Fruit fly (Drosophila melanogaster) whole organism, embryonic: ENCODE data around the gene CG15818.
A peak's percentile ranks its signal among the peaks of the same experiment; 100 is the strongest.

Experiments used
- Ada2b ChIP-seq: fragments of 200-800 bp; sonication (Bioruptor generic); IDR thresholded peaks from 2 replicates; pipeline ENCODE4 v1.3.6; 2022; ENCODE audit warnings: missing biosample characterization, missing genetic modification characterization
- Antp ChIP-seq: fragments of 200-800 bp; sonication (Bioruptor generic); optimal IDR thresholded peaks from 3 replicates; lab custom pipeline; 2016; ENCODE audit warnings: missing biosample characterization, missing genetic modification characterization
- Atf6 ChIP-seq: fragments of 200-800 bp; sonication (Bioruptor generic); IDR thresholded peaks from 2 replicates; pipeline ENCODE4 v1.3.6; 2022; ENCODE audit warnings: missing biosample characterization, missing genetic modification characterization
- CG10209 ChIP-seq: fragments of 200-800 bp; sonication (Bioruptor generic); optimal IDR thresholded peaks from 3 replicates; lab custom pipeline; 2017; ENCODE audit warnings: missing biosample characterization, mild to moderate bottlenecking, missing genetic modification characterization, missing genetic modification reagents
- CG11723 ChIP-seq: fragments of 200-800 bp; sonication (Bioruptor generic); optimal IDR thresholded peaks from 2 replicates; lab custom pipeline; 2017; ENCODE audit warnings: missing biosample characterization, mild to moderate bottlenecking, missing genetic modification characterization
- CG12071 ChIP-seq: fragments of 200-800 bp; sonication (Bioruptor generic); optimal IDR thresholded peaks from 3 replicates; lab custom pipeline; 2018; ENCODE audit warnings: missing biosample characterization, mild to moderate bottlenecking, missing genetic modification characterization
- CG2120 ChIP-seq: fragments of 200-800 bp; sonication (Bioruptor generic); optimal IDR thresholded peaks from 3 replicates; lab custom pipeline; 2016; ENCODE audit warnings: missing biosample characterization, missing genetic modification characterization
- CG2129 ChIP-seq: fragments of 200-800 bp; sonication (Bioruptor generic); IDR thresholded peaks from 2 replicates; pipeline ENCODE4 v1.3.6; 2022; ENCODE audit warnings: missing biosample characterization, missing genetic modification characterization; ENCODE audit not compliant: partially characterized antibody
- CG33213 ChIP-seq: fragments of 200-800 bp; sonication (Bioruptor generic); optimal IDR thresholded peaks from 3 replicates; lab custom pipeline; 2016; ENCODE audit warnings: missing biosample characterization, missing genetic modification characterization
- CG34376 ChIP-seq: fragments of 200-800 bp; sonication (Bioruptor generic); optimal IDR thresholded peaks from 2 replicates; lab custom pipeline; 2018; ENCODE audit warnings: missing biosample characterization, mild to moderate bottlenecking, missing genetic modification characterization
- CG4328 ChIP-seq: fragments of 200-800 bp; sonication (Bioruptor generic); optimal IDR thresholded peaks from 3 replicates; lab custom pipeline; 2017; ENCODE audit warnings: missing biosample characterization, missing genetic modification reagents, missing genetic modification characterization
- CG4360 ChIP-seq: fragments of 200-800 bp; sonication (Bioruptor generic); IDR thresholded peaks from 2 replicates; pipeline ENCODE4 v1.3.6; 2022; ENCODE audit warnings: missing biosample characterization, missing genetic modification characterization
- CG6813 ChIP-seq: fragments of 200-800 bp; sonication (Bioruptor generic); optimal IDR thresholded peaks from 2 replicates; lab custom pipeline; 2017; ENCODE audit warnings: missing biosample characterization, missing genetic modification characterization, mild to moderate bottlenecking, moderate library complexity, missing genetic modification reagents
- CG8281 ChIP-seq: fragments of 200-800 bp; sonication (Bioruptor generic); optimal IDR thresholded peaks from 2 replicates; lab custom pipeline; 2018; ENCODE audit warnings: missing biosample characterization, mild to moderate bottlenecking, missing genetic modification characterization, moderate library complexity
- CG8944 ChIP-seq: fragments of 200-800 bp; sonication (Bioruptor generic); optimal IDR thresholded peaks from 3 replicates; lab custom pipeline; 2016; ENCODE audit warnings: missing biosample characterization, missing genetic modification characterization
- Dad ChIP-seq: fragments of 200-800 bp; sonication (Bioruptor generic); optimal IDR thresholded peaks from 3 replicates; lab custom pipeline; 2016; ENCODE audit warnings: missing biosample characterization, missing genetic modification characterization
- Eip74EF ChIP-seq, 2 experiments: fragments of 200-800 bp in 1 of 2; fragments of >200 bp in 1 of 2; sonication (Bioruptor generic) in 1 of 2; optimal IDR thresholded peaks; 2 replicates each; lab custom pipeline; 2017 to 2019; ENCODE audit warnings: missing biosample characterization in 2 of 2, missing genetic modification characterization in 2 of 2, mild to moderate bottlenecking in 1 of 2, moderate library complexity in 1 of 2
- Fer3 ChIP-seq: fragments of 200-800 bp; sonication (Bioruptor generic); optimal IDR thresholded peaks from 2 replicates; lab custom pipeline; 2018; ENCODE audit warnings: missing biosample characterization, mild to moderate bottlenecking, missing genetic modification characterization, moderate library complexity
- Gug ChIP-seq: fragments of 200-800 bp; sonication (Bioruptor generic); IDR thresholded peaks from 4 replicates; pipeline ENCODE4 v1.3.6; 2022; ENCODE audit warnings: missing biosample characterization, missing genetic modification characterization
- HmgZ ChIP-seq: fragments of 200-800 bp; sonication (Bioruptor generic); optimal IDR thresholded peaks from 2 replicates; lab custom pipeline; 2018; ENCODE audit warnings: missing biosample characterization, mild to moderate bottlenecking, missing genetic modification characterization
- Hr78 ChIP-seq, 2 experiments: fragments of 200-800 bp in 1 of 2; fragments of >200 bp in 1 of 2; sonication (Bioruptor generic) in 1 of 2; optimal IDR thresholded peaks; 2 replicates each; lab custom pipeline; 2017 to 2019; ENCODE audit warnings: missing biosample characterization in 2 of 2, missing genetic modification characterization in 2 of 2, mild to moderate bottlenecking in 1 of 2, moderate library complexity in 1 of 2
- Kr ChIP-seq: fragments of 200-800 bp; sonication (Bioruptor generic); optimal IDR thresholded peaks from 2 replicates; lab custom pipeline; 2017; ENCODE audit warnings: missing biosample characterization, mild to moderate bottlenecking, missing genetic modification characterization
- Nf-YB ChIP-seq: fragments of 200-800 bp; sonication (Bioruptor generic); optimal IDR thresholded peaks from 3 replicates; lab custom pipeline; 2019; ENCODE audit warnings: missing biosample characterization, mild to moderate bottlenecking, missing genetic modification characterization, moderate library complexity
- Opbp ChIP-seq: fragments of 200-800 bp; sonication (Bioruptor generic); IDR thresholded peaks from 3 replicates; pipeline ENCODE4 v1.3.6; 2022; ENCODE audit warnings: missing biosample characterization, missing genetic modification characterization; ENCODE audit not compliant: partially characterized antibody
- Pdp1 ChIP-seq, 2 experiments: fragments of 200-800 bp; sonication (Bioruptor generic); optimal IDR thresholded peaks; 3 replicates each; lab custom pipeline; 2016; ENCODE audit warnings: missing biosample characterization in 2 of 2, missing genetic modification characterization in 2 of 2, mild to moderate bottlenecking in 1 of 2, moderate library complexity in 1 of 2
- Stat92E ChIP-seq, 3 experiments: fragments of >200 bp in 2 of 3; fragments of 200-800 bp in 1 of 3; sonication (Bioruptor generic) in 1 of 3; optimal IDR thresholded peaks; 2 replicates each; lab custom pipeline; 2017 to 2019; ENCODE audit warnings: missing biosample characterization in 3 of 3, missing genetic modification characterization in 3 of 3, mild to moderate bottlenecking in 1 of 3, moderate library complexity in 1 of 3
- Tbp ChIP-seq: fragments of >200 bp; optimal IDR thresholded peaks from 2 replicates; lab custom pipeline; 2018; ENCODE audit warnings: missing biosample characterization, missing genetic modification characterization
- chm ChIP-seq: fragments of 200-800 bp; sonication (Bioruptor generic); IDR thresholded peaks from 2 replicates; pipeline ENCODE4 v1.3.6; 2022; ENCODE audit warnings: missing biosample characterization, missing genetic modification characterization
- dysf ChIP-seq: fragments of 200-800 bp; sonication (Bioruptor generic); IDR thresholded peaks from 3 replicates; pipeline ENCODE4 v1.3.6; 2022; ENCODE audit warnings: missing biosample characterization, missing genetic modification characterization
- eve ChIP-seq, 2 experiments: fragments of >200 bp; optimal IDR thresholded peaks; 2 replicates each; lab custom pipeline; 2017; ENCODE audit warnings: missing biosample characterization in 2 of 2, missing genetic modification characterization in 2 of 2
- exex ChIP-seq: fragments of 200-800 bp; sonication (Bioruptor generic); optimal IDR thresholded peaks from 4 replicates; lab custom pipeline; 2018; ENCODE audit warnings: missing biosample characterization, mild to moderate bottlenecking, missing genetic modification characterization, moderate library complexity
- fd102C ChIP-seq: fragments of 200-800 bp; sonication (Bioruptor generic); optimal IDR thresholded peaks from 2 replicates; lab custom pipeline; 2018; ENCODE audit warnings: missing biosample characterization, mild to moderate bottlenecking, missing genetic modification characterization, moderate library complexity
- fru ChIP-seq: fragments of >200 bp; optimal IDR thresholded peaks from 2 replicates; lab custom pipeline; 2017
- grn ChIP-seq: fragments of 200-800 bp; sonication (Bioruptor generic); optimal IDR thresholded peaks from 3 replicates; lab custom pipeline; 2017; ENCODE audit warnings: missing biosample characterization, missing genetic modification characterization
- kah ChIP-seq: fragments of 200-800 bp; sonication (Bioruptor generic); optimal IDR thresholded peaks from 2 replicates; lab custom pipeline; 2018; ENCODE audit warnings: missing biosample characterization, mild to moderate bottlenecking, missing genetic modification characterization
- lab ChIP-seq: fragments of 200-800 bp; sonication (Bioruptor generic); optimal IDR thresholded peaks from 3 replicates; lab custom pipeline; 2017; ENCODE audit warnings: missing biosample characterization, missing genetic modification characterization, mild to moderate bottlenecking, moderate library complexity, missing genetic modification reagents
- maf-S ChIP-seq: fragments of 200-800 bp; sonication (Bioruptor generic); optimal IDR thresholded peaks from 2 replicates; lab custom pipeline; 2016; ENCODE audit warnings: missing biosample characterization, missing genetic modification characterization
- mam ChIP-seq: fragments of 200-800 bp; sonication (Bioruptor generic); optimal IDR thresholded peaks from 3 replicates; lab custom pipeline; 2016; ENCODE audit warnings: missing biosample characterization, missing genetic modification characterization
- nerfin-1 ChIP-seq: fragments of 200-800 bp; sonication (Bioruptor generic); optimal IDR thresholded peaks from 3 replicates; lab custom pipeline; 2019; ENCODE audit warnings: missing biosample characterization, mild to moderate bottlenecking, missing genetic modification characterization, moderate library complexity
- onecut ChIP-seq: fragments of 200-800 bp; sonication (Bioruptor generic); IDR thresholded peaks from 2 replicates; pipeline ENCODE4 v1.3.6; 2022; ENCODE audit warnings: missing biosample characterization, missing genetic modification characterization
- prd ChIP-seq, 3 experiments: fragments of >200 bp in 2 of 3; fragments of 200-800 bp in 1 of 3; sonication (Bioruptor generic) in 1 of 3; optimal IDR thresholded peaks in 2 of 3; IDR thresholded peaks in 1 of 3; 2 replicates in 2 of 3; 3 replicates in 1 of 3; pipeline versions ENCODE4 v1.3.6 to Lab custom; 2017 to 2022; ENCODE audit warnings: missing biosample characterization in 1 of 3, missing genetic modification characterization in 1 of 3
- sens ChIP-seq: fragments of 200-800 bp; sonication (Bioruptor generic); peaks from one replicate; lab custom pipeline; 2016; ENCODE audit warnings: missing biosample characterization, missing genetic modification characterization
- so ChIP-seq: fragments of 200-800 bp; sonication (Bioruptor generic); IDR thresholded peaks from 3 replicates; pipeline ENCODE4 v1.3.6; 2022; ENCODE audit warnings: missing biosample characterization, missing genetic modification characterization

Gene CG15818

DNA sequence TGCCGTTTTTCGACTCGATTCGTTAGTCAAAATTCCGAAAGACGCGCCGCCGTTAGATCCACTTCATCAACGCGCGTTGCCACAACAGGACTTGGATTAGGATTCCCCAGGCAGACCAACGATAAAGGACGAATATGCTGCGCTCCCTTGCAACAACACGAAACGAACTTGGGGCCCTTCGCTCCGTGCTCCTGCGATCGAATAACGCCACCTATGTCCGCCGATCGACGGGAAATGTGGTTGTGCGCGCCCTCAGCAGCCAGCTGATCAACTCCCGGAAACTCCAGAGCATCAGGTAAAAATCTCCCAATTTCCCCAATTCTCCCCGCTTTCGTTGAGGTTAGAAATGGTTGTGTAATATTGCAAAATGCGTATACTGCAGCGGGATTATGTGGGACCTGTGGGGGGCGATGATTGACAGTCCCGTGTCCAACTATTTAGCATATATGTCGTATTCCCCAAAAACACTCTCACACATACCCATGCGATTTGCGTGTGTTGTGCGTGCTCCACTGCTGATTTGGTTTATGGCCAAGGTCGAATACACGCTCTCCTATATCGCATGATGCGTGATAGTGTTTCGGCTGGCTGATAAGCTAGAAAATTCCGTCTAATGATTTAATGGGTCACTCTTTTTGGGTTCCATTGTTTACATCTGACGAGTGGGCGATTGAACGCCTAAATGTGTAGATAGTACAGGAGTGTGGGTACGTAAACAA lies 16.5 kb downstream of the CG15818 start (continued):
- no peak for TF ChIP-seq Nf-YB (GFP tag; lab: Kevin White, UChicago)
- TF ChIP-seq CG33213, result no peak
- peak; percentile 56; the same call in 1 of the 2 replicates for TF ChIP-seq chm (GFP tag; lab: Robert Waterston, UW)
- TF ChIP-seq maf-S (GFP tag; lab: Kevin White, UChicago), result no peak
- peak; percentile 17 for TF ChIP-seq CG12071
- no peak for TF ChIP-seq Fer3 (tag; lab: Kevin White, UChicago)
- TF ChIP-seq Eip74EF (GFP tag; optimal IDR thresholded peaks at IDR 0.05; lab: Kevin White, UChicago), result peak in 1 of 2 experiments; percentile 9
- TF ChIP-seq so (GFP tag; lab: Robert Waterston, UW), result no peak
- TF ChIP-seq CG6813 (GFP tag; lab: Kevin White, UChicago), result peak; percentile 59
- no peak for TF ChIP-seq Ada2b (GFP tag; lab: Robert Waterston, UW)
- TF ChIP-seq CG4328 (GFP tag; lab: Kevin White, UChicago), result peak; percentile 18
- no peak for TF ChIP-seq Opbp
- TF ChIP-seq CG8281 (tag; lab: Kevin White, UChicago), result no peak
- TF ChIP-seq Antp, result no peak
- TF ChIP-seq CG11723 (GFP tag; lab: Kevin White, UChicago), result no peak
- no peak for TF ChIP-seq Dad (GFP tag; lab: Kevin White, UChicago)
- TF ChIP-seq Stat92E (GFP tag; optimal IDR thresholded peaks at IDR 0.05; lab: Kevin White, UChicago), result no peak
- peak; percentile 43 for TF ChIP-seq lab

DNA sequence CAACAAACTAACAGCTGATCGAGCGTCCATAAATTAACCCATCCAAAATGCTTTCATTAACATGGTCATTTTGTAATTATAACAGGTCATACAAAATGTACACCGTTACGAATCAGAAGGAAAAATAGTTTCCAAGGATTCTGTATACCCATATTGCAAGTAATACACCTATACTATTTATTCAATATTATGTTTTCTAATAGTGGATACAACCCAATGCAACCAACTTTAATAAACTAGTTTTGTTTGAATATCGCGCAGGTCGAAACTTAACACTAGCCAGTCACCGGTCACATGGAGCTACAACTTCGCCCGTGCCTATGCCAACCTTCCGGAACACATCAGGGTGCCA lies 17.1 kb downstream of the CG15818 start:
- TF ChIP-seq mam (GFP tag; lab: Kevin White, UChicago) (no peak), sens (GFP tag; lab: Kevin White, UChicago) (peak; percentile 77), eve (GFP tag; optimal IDR thresholded peaks at IDR 0.05; lab: Kevin White, UChicago) (peak in 1 of 2 experiments; percentile 57)

DNA sequence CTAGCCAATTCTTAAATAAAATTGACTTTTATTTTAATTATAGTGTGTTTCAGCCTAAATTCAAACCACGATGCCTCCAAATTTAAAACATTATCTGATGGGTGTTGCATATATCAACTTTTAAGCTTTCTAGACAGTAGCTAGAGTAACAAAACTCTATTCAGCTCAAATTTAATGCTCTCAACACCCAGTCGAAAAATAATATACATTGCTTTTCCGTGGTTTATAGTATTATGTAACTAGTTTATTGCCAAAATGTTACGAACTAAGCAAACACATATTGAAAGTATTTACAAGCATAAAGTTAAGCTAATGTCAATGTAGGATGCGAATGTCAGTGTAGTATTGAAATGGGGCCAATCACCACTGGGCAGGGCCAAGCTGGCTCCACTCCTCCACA lies 19.6 kb downstream of the CG15818 start:
- TF ChIP-seq Pdp1 (GFP tag; optimal IDR thresholded peaks at IDR 0.05; lab: Kevin White, UChicago) (peak in 1 of 2 experiments; percentile 83), sens (GFP tag; lab: Kevin White, UChicago) (peak; percentile 54), kah (GFP tag; lab: Kevin White, UChicago) (no peak)

DNA sequence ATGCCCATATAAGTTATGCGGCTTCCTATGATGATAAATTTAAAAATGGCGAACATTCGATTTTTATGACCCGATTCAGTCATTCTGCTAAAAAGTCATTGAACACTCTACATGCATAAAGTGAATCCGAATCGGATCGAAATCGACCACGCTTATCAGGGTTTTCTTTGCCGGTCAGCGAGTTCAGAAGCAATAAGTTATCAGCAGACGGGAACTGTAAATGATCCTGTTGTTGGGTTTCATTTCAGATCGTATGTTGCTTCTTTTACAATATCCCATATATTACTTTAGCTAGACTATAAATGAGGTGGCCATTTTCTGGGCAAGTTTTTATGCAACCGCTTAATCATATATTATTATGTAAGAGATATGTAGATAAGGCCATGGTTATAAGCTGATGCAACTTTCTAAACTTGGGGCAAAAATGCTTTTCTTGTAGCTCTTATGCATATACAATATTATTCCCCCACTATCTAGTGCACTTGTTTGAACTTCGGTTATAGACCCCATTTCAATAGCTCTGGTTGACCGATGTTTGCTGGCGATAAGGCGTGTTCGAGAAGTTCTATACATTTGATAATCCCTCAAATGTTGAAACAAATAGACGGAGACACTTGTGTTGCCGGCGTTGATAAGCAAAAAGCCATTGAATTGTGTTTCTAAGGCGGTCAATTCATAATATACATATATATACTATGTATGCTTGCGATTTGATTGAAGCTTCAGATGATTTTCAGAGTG lies 21.3 kb downstream of the CG15818 start:
- TF ChIP-seq Gug (GFP tag; lab: Robert Waterston, UW) (no peak), fru (lab: Kevin White, UChicago) (no peak), CG2120 (GFP tag; lab: Kevin White, UChicago) (no peak), CG2129 (GFP tag; lab: Robert Waterston, UW) (no peak), nerfin-1 (tag; lab: Kevin White, UChicago) (no peak), grn (GFP tag; lab: Kevin White, UChicago) (peak; percentile 30), Tbp (GFP tag; lab: Kevin White, UChicago) (no peak), Hr78 (GFP tag; optimal IDR thresholded peaks at IDR 0.05; lab: Kevin White, UChicago) (peak in 1 of 2 experiments; percentile 76), Atf6 (no peak), CG4360 (GFP tag; lab: Robert Waterston, UW) (no peak), onecut (GFP tag; lab: Robert Waterston, UW) (no peak), CG8944 (GFP tag; lab: Kevin White, UChicago) (no peak), Stat92E (GFP tag; optimal IDR thresholded peaks at IDR 0.05; lab: Kevin White, UChicago) (no peak), Kr (GFP tag; lab: Kevin White, UChicago) (no peak), HmgZ (tag; lab: Kevin White, UChicago) (no peak), CG10209 (no peak), prd (optimal IDR thresholded peaks at IDR 0.05; lab: Kevin White, UChicago) (no peak), prd (GFP tag; IDR thresholded peaks at IDR 0.05; lab: Robert Waterston, UW) (no peak), CG34376 (GFP tag; lab: Kevin White, UChicago) (peak; percentile 56), fd102C (GFP tag; lab: Kevin White, UChicago) (no peak), dysf (GFP tag; lab: Robert Waterston, UW) (no peak), exex (tag; lab: Kevin White, UChicago) (no peak)
